Worm (Caenorhabditis elegans) whole organism, L2 larva: Measurements from ENCODE around the gene fbxa-39.

ENCODE experiments used
- alr-1 ChIP-seq: fragments of 150-350 bp; optimal IDR thresholded peaks from 2 replicates; lab custom pipeline; 2014; ENCODE audit warnings: missing biosample characterization, missing genetic modification characterization
- ceh-82 ChIP-seq: fragments of 150-350 bp; optimal IDR thresholded peaks from 2 replicates; lab custom pipeline; 2014; ENCODE audit warnings: missing biosample characterization, missing genetic modification characterization
- lin-13 ChIP-seq: fragments of 150-350 bp; optimal IDR thresholded peaks from 2 replicates; lab custom pipeline; 2014; ENCODE audit warnings: missing biosample characterization, missing genetic modification reagents, missing genetic modification characterization
- nhr-11 ChIP-seq: fragments of 150-350 bp; optimal IDR thresholded peaks from 2 replicates; lab custom pipeline; 2014; ENCODE audit warnings: missing biosample characterization, missing genetic modification characterization
- nhr-12 ChIP-seq: fragments of 150-350 bp; optimal IDR thresholded peaks from 2 replicates; lab custom pipeline; 2014; ENCODE audit warnings: missing biosample characterization, missing genetic modification characterization
- sem-4 ChIP-seq: fragments of 150-350 bp; optimal IDR thresholded peaks from 2 replicates; lab custom pipeline; 2014; ENCODE audit warnings: missing biosample characterization, missing genetic modification reagents, missing genetic modification characterization

- TF ChIP-seq nhr-12 = no peak
- TF ChIP-seq nhr-11 (tag; lab: Kevin White, UChicago) = no peak
- no peak for TF ChIP-seq alr-1 (tag; lab: Kevin White, UChicago)
- TF ChIP-seq lin-13 = no peak
- no peak for TF ChIP-seq sem-4 (tag; lab: Kevin White, UChicago)
- no peak for TF ChIP-seq ceh-82 (tag; lab: Kevin White, UChicago)
Observed at ce11 chrIII:2259329-2259728, 13.5 kb upstream of the fbxa-39 start.
